Fruit fly (Drosophila melanogaster): ENCODE data around the gene CG7900.

Gene CG7900

DNA sequence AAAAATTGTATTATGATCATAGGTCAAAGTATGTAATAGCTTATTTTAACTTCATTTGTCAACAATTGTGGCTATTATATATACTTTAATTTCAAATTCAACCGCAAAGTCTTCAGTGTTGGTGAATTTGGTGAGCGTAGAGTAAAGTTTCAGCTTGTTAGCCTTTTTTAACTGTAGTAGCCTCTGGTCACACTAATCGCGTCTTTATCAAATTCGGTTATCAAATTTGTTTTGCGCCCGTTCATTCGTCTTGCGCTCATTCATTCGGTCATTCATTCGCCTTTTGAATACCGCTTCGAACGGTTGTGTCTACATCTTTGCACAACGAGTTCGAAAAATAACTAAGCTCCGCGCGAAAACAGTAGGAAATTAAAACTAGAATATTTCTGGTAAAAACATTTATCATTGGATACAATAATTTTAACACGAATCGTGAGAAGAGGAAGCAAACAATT is 11.2 kb downstream of the CG7900 start, which contains the start of gene puc (continued):
- TF ChIP-seq CG2875 (GFP tag; optimal IDR thresholded peaks at IDR 0.05) (peak; percentile 42), D (optimal IDR thresholded peaks at IDR 0.05) (no peak), D (GFP tag; optimal IDR thresholded peaks at IDR 0.05) (no peak), CG6683 (GFP tag; optimal IDR thresholded peaks at IDR 0.05) (no peak), CG2120 (GFP tag; optimal IDR thresholded peaks at IDR 0.05) (peak; percentile 30), bowl (GFP tag; IDR thresholded peaks at IDR 0.05) (no peak), sd (tag; optimal IDR thresholded peaks at IDR 0.05) (peak; percentile 32), Deaf1 (tag; optimal IDR thresholded peaks at IDR 0.05) (peak; percentile 82), sisA (GFP tag; IDR thresholded peaks at IDR 0.05) (no peak), Dbx (GFP tag; IDR thresholded peaks at IDR 0.05) (no peak), Ets97D (GFP tag; optimal IDR thresholded peaks at IDR 0.05) (peak; percentile 22), CG2116 (GFP tag; optimal IDR thresholded peaks at IDR 0.05) (peak; percentile 24), pzg (GFP tag; optimal IDR thresholded peaks at IDR 0.05) (peak; percentile 71), CG7372 (GFP tag; IDR thresholded peaks at IDR 0.05) (no peak), BtbVII (GFP tag; optimal IDR thresholded peaks at IDR 0.05) (peak; percentile 5), BEAF-32 (GFP tag; optimal IDR thresholded peaks at IDR 0.05) (peak; percentile 27), Ada2b (GFP tag; IDR thresholded peaks at IDR 0.05) (no peak), Dek (tag; optimal IDR thresholded peaks at IDR 0.05) (peak; percentile 38), CrebB (tag; optimal IDR thresholded peaks at IDR 0.05) (peak; percentile 58), Meics (GFP tag; optimal IDR thresholded peaks at IDR 0.05) (peak; percentile 31), CG1233 (GFP tag; optimal IDR thresholded peaks at IDR 0.05) (no peak), Xbp1 (GFP tag; optimal IDR thresholded peaks at IDR 0.05) (peak; percentile 32), CG6765 (GFP tag; optimal IDR thresholded peaks at IDR 0.05) (peak; percentile 9), D19A (tag; optimal IDR thresholded peaks at IDR 0.05) (peak; percentile 47), CG34376 (GFP tag; optimal IDR thresholded peaks at IDR 0.05) (peak; percentile 77), CG9437 (GFP tag; optimal IDR thresholded peaks at IDR 0.05) (peak; percentile 8), CG15514 (GFP tag; optimal IDR thresholded peaks at IDR 0.05) (peak; percentile 75), tx (GFP tag; optimal IDR thresholded peaks at IDR 0.05) (no peak), tup (GFP tag; optimal IDR thresholded peaks at IDR 0.05) (peak; percentile 6), Fer3 (tag; optimal IDR thresholded peaks at IDR 0.05) (peak; percentile 51), CG4707 (GFP tag; optimal IDR thresholded peaks at IDR 0.05) (peak; percentile 45), CG9609 (GFP tag; optimal IDR thresholded peaks at IDR 0.05) (no peak), lilli (GFP tag; optimal IDR thresholded peaks at IDR 0.05) (peak; percentile 44), ind (GFP tag; optimal IDR thresholded peaks at IDR 0.05) (no peak), CG5245 (GFP tag; optimal IDR thresholded peaks at IDR 0.05) (no peak), psq (GFP tag; optimal IDR thresholded peaks at IDR 0.05) (peak; percentile 93), dmrt99B (tag; optimal IDR thresholded peaks at IDR 0.05) (peak; percentile 17), B-H2 (GFP tag; optimal IDR thresholded peaks at IDR 0.05) (peak; percentile 39), sug (tag; optimal IDR thresholded peaks at IDR 0.05) (peak; percentile 12), Fer1 (GFP tag; optimal IDR thresholded peaks at IDR 0.05) (peak; percentile 52), CG5180 (GFP tag; optimal IDR thresholded peaks at IDR 0.05) (peak; percentile 42), onecut (GFP tag; IDR thresholded peaks at IDR 0.05) (peak; percentile 15; the same call in 1 of the 2 replicates), ERR (GFP tag; optimal IDR thresholded peaks at IDR 0.05) (peak; percentile 32), CG13296 (GFP tag; optimal IDR thresholded peaks at IDR 0.05) (peak; percentile 44), pita (GFP tag; optimal IDR thresholded peaks at IDR 0.05) (peak; percentile 53), stwl (tag; optimal IDR thresholded peaks at IDR 0.05) (peak; percentile 54), lola (GFP tag; optimal IDR thresholded peaks at IDR 0.05) (no peak), fd96Cb (tag; optimal IDR thresholded peaks at IDR 0.05) (no peak), CG17359 (tag; optimal IDR thresholded peaks at IDR 0.05) (peak; percentile 51), CG17568 (GFP tag; optimal IDR thresholded peaks at IDR 0.05) (peak; percentile 74)

Data from whole organism, embryonic.